Worm (Caenorhabditis elegans): ENCODE data around the gene rbmx-2.

Gene rbmx-2

DNA sequence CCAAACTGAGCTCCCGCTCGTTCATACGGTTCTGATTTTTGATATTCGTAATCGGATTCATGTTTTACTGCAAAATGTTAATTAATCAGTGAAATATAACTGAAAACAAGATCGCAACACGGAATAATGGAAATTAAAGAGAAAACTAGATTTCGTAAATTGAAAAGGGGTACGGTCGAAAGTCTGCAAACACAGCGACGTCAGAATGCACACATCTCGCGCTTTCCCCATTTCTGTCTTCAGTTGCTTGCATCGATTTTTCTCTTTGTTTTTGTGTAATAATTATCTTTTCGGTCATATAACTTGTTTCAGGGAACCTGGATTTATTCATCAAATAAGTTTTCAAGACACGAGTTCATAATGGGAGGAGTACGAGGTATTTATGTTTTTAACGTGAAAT lies at the start of gene rbmx-2, which contains the start of gene C30B5.2:
Gene rbmx-2, minus strand, starts transcription at position 74 of the 400 bp plus-strand sequence.
Gene C30B5.2, plus strand, starts transcription at position 306 of the 400 bp plus-strand sequence.
- no peak for TF ChIP-seq med-1 (GFP tag; optimal IDR thresholded peaks at IDR 0.05; ENCODE audit: insufficient read depth)
- TF ChIP-seq T22C8.4 (GFP tag; IDR thresholded peaks at IDR 0.05), result peak; percentile 62
- peak; percentile 36; the same call in 1 of the 2 replicates for TF ChIP-seq ztf-23 (GFP tag; IDR thresholded peaks at IDR 0.05)

DNA sequence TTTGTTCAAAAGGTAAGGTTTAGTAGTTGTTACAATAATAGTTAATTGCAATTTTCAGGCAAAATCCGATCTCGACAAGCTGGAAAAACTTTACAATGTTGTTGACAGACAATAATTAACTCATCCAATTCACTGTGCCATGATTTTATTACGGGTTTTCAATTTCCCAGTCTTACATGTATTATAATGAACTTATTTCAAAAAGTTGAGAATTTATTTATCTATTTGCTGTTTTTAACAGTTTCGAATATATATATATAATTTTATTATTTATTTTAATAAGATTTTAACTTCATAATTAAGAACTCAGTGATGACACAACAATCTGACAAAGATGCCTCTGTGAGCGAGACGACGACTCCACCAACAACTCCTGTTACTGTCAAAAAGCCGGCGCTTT lies 49.3 kb upstream of the rbmx-2 start, which contains the start of gene lelo-1:
Gene lelo-1, plus strand, starts transcription at position 301 of the 400 bp plus-strand sequence.
- TF ChIP-seq ztf-23 (GFP tag; IDR thresholded peaks at IDR 0.05) (no peak), ztf-29 (GFP tag; IDR thresholded peaks at IDR 0.05) (no peak), klf-2 (GFP tag; conservative IDR thresholded peaks at IDR 0.05) (no peak), ref-1 (GFP tag; conservative IDR thresholded peaks at IDR 0.05) (no peak), med-1 (GFP tag; optimal IDR thresholded peaks at IDR 0.05; ENCODE audit: insufficient read depth) (no peak), flt-1 (GFP tag; IDR thresholded peaks at IDR 0.05) (no peak), T22C8.4 (GFP tag; IDR thresholded peaks at IDR 0.05) (no peak), tab-1 (GFP tag; IDR thresholded peaks at IDR 0.05) (no peak), cog-1 (tag; optimal IDR thresholded peaks at IDR 0.05) (no peak)

DNA sequence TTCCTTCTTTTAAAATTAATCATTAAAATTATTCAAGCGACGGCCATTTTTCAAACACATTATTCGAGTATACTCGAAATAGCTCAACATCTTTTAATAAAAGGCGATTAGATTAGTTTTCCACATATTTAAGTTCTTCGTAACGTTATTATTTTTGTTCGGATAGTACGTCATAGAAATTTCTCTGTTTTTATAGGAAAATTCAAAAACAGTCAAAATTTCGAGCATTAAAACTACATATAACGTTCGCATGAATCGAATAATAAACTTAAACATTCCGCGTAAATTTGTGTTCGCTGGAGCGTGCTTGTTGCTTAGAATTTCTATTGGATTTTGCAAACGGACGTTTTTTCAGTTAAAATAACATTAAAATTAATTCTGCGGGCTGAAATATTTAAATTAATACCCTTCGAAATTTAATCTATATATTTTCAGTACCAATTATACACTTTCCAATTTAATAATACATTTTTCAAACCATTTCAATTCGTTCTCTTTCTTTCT lies 48.5 kb upstream of the rbmx-2 start, which contains the start of gene blos-4:
Gene blos-4, plus strand, starts transcription at position 51 of the 504 bp plus-strand sequence.
- no peak for TF ChIP-seq tab-1 (GFP tag; IDR thresholded peaks at IDR 0.05)
- TF ChIP-seq med-1 (GFP tag; optimal IDR thresholded peaks at IDR 0.05; ENCODE audit: insufficient read depth), result no peak
- TF ChIP-seq T22C8.4 (GFP tag; IDR thresholded peaks at IDR 0.05), result no peak
- no peak for TF ChIP-seq ref-1 (GFP tag; conservative IDR thresholded peaks at IDR 0.05)
- no peak for TF ChIP-seq cog-1 (tag; optimal IDR thresholded peaks at IDR 0.05)
- no peak for TF ChIP-seq klf-2 (GFP tag; conservative IDR thresholded peaks at IDR 0.05)
- TF ChIP-seq ztf-29 (GFP tag; IDR thresholded peaks at IDR 0.05), result no peak
- no peak for TF ChIP-seq ztf-23 (GFP tag; IDR thresholded peaks at IDR 0.05)
- no peak for TF ChIP-seq flt-1 (GFP tag; IDR thresholded peaks at IDR 0.05)

DNA sequence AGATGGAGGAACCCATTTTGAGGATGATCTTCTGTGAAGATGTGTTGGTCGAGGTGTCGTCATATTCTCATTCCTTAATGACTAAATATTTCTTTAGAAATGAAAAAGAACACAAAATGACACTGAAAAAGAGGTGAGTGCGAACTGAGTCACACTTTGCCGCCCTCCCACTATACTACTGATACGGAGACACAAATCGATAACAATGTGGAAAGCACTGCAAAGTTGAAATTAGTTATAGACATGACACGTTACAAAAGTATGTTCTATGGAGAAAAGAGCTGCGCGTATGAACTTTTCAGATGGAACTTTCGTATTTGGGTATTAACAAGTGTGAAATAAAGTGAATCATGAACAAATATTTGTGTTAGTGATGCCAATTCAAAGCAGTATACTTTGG lies 47.4 kb upstream of the rbmx-2 start, which contains the start of gene tat-4:
Gene tat-4, minus strand, starts transcription at position 117 of the 400 bp plus-strand sequence.
- no peak for TF ChIP-seq ztf-23 (GFP tag; IDR thresholded peaks at IDR 0.05)
- TF ChIP-seq flt-1 (GFP tag; IDR thresholded peaks at IDR 0.05), result no peak
- TF ChIP-seq ref-1 (GFP tag; conservative IDR thresholded peaks at IDR 0.05), result no peak
- TF ChIP-seq klf-2 (GFP tag; conservative IDR thresholded peaks at IDR 0.05), result no peak
- no peak for TF ChIP-seq ztf-29 (GFP tag; IDR thresholded peaks at IDR 0.05)
- TF ChIP-seq cog-1 (tag; optimal IDR thresholded peaks at IDR 0.05), result no peak

DNA sequence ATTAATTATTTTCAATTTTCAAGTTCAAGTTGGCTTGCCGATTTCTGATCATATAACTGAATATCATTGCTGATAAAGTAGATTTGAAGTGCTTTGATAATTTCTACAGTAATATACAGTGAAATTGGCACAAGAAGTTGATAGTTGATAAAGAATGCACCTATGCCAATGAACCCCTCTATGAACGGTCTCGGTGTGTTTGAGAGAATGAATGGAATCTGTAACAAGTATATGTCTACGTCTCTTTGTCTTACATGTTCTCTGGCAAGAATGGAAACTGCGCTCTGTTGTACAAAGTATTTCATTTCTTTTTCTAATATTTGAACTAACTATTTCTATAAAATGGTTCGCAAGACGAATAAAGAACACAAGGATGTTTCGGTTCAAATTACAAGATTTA lies 45.0 kb upstream of the rbmx-2 start, which contains the start of gene T24H7.8:
Gene T24H7.8, plus strand, starts transcription at position 301 of the 400 bp plus-strand sequence.
- no peak for TF ChIP-seq ztf-23 (GFP tag; IDR thresholded peaks at IDR 0.05)
- TF ChIP-seq cog-1 (tag; optimal IDR thresholded peaks at IDR 0.05), result no peak
- no peak for TF ChIP-seq ref-1 (GFP tag; conservative IDR thresholded peaks at IDR 0.05)
- TF ChIP-seq flt-1 (GFP tag; IDR thresholded peaks at IDR 0.05), result no peak
- TF ChIP-seq tab-1 (GFP tag; IDR thresholded peaks at IDR 0.05), result no peak

DNA sequence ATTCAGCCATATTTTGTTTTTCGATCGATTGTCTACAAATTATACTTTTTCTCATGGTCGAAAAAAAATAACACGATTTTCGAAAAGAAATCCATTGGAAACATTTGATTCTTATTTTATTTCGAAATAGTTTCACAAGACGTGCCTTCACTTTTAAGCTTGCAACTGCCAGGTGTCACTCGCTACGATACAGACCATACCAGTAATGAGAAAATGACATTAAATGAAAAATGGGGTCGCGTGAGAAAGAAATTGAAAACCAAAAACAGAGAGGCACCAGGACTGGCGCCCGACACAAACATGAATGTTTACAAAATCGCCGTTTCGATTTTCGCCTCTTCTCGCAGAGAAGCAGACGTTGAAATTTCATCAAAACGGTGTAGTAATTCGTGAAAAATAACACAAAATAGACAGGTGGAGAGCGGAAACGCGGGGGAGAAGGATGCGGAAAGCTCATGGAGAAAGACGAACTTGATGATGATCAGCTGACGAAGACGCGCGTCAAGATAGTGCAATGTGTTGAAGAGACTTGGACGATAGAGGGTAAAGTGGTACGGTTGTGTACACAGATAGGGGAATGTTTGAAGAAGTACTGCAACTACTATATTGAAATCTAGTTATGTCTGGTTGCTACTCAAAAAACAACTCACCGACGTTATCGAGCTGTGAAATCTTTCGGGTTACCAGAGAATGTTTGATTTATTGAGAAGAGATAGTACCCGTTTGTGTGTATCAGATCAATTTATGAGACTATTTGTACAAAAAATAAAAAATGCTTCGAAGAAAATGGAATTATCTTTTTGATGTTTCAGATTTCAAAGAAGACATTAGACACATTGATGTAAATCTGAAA lies 39.6 kb upstream of the rbmx-2 start:
- no peak for TF ChIP-seq T22C8.4 (GFP tag; IDR thresholded peaks at IDR 0.05)
- TF ChIP-seq cog-1 (tag; optimal IDR thresholded peaks at IDR 0.05), result no peak
- TF ChIP-seq med-1 (GFP tag; optimal IDR thresholded peaks at IDR 0.05; ENCODE audit: insufficient read depth), result no peak
- no peak for TF ChIP-seq ztf-23 (GFP tag; IDR thresholded peaks at IDR 0.05)
- TF ChIP-seq klf-2 (GFP tag; conservative IDR thresholded peaks at IDR 0.05), result no peak
- no peak for TF ChIP-seq flt-1 (GFP tag; IDR thresholded peaks at IDR 0.05)
- no peak for TF ChIP-seq ztf-29 (GFP tag; IDR thresholded peaks at IDR 0.05)
- no peak for TF ChIP-seq ref-1 (GFP tag; conservative IDR thresholded peaks at IDR 0.05)
- no peak for TF ChIP-seq tab-1 (GFP tag; IDR thresholded peaks at IDR 0.05)

DNA sequence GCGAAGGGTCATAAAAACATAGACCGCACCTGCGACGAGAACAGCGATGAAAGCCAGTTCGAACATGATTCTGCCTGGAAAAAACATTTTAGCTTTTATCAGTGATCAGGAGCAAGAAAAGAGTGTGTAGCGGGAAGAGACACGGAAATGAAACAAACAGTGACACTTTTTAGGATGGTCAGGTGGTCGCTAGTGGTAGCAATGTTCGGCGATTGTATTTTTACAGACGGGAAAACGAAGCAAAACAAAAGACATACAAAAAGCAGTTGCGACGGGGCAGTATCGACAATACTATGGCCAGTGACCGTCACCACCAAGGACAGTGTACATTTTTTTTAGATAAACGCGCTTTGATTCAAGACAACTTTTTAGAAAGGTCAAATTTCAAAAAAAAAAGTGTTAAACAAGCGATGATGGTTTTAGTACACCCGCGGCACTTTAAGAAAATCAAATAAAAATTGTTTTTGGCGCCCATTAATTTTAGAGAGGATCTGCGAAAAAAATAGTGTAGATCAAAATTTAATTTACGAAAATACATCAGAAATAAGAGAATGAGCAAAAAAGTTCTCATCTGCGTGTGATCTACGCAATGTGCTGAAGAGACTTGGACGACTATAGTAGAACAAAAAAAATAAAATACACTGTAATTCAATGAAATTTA lies 38.8 kb upstream of the rbmx-2 start, which contains the start of gene T24H7.9:
Gene T24H7.9, minus strand, starts transcription at position 74 of the 661 bp plus-strand sequence.
- TF ChIP-seq tab-1 (GFP tag; IDR thresholded peaks at IDR 0.05) (no peak), ztf-29 (GFP tag; IDR thresholded peaks at IDR 0.05) (no peak), flt-1 (GFP tag; IDR thresholded peaks at IDR 0.05) (no peak), ref-1 (GFP tag; conservative IDR thresholded peaks at IDR 0.05) (no peak), T22C8.4 (GFP tag; IDR thresholded peaks at IDR 0.05) (no peak), klf-2 (GFP tag; conservative IDR thresholded peaks at IDR 0.05) (no peak), ztf-23 (GFP tag; IDR thresholded peaks at IDR 0.05) (no peak)

DNA sequence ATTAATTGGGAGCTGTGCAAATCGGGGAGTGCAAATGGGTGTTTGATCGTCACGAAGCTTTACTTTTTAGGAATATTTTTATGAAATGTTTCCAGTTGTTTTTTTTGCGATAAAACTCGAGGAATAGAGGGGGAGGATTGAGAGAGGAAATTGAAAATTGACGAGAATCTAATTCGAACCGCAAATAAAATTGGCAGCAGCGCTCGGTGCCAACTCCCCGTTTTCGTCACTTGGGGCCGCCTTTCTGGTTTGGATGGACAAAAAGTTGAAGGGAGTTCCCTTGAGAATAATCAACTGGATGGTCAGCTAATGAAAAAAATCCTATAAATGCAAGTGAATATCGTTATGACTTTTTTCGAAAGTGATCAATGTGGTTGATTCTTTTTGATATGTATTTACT lies 33.4 kb upstream of the rbmx-2 start:
- TF ChIP-seq flt-1 (GFP tag; IDR thresholded peaks at IDR 0.05) (no peak), ref-1 (GFP tag; conservative IDR thresholded peaks at IDR 0.05) (no peak), T22C8.4 (GFP tag; IDR thresholded peaks at IDR 0.05) (no peak), med-1 (GFP tag; optimal IDR thresholded peaks at IDR 0.05; ENCODE audit: insufficient read depth) (no peak)

DNA sequence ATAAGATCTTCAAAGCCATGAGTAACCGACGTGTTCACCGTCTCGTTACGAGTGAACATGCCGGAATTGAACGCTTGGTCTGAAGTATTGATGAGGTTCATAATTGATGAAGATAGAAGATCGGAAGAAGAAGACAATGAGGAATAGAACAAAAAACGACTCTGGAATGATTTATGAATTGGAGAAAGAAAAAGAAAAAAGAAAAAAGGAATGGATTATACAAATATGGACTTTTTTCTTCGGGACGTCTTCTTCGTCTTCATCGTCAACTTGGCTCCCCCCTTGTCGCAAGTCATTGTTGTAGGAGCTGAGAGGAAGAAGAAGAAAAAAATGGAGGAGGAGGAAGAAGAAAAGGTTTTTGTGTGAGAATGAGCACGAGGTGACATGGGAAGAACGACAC lies 30.2 kb upstream of the rbmx-2 start, which contains the start of gene srsy-2:
Gene srsy-2, minus strand, starts transcription at position 101 of the 400 bp plus-strand sequence.
- TF ChIP-seq med-1 (GFP tag; optimal IDR thresholded peaks at IDR 0.05; ENCODE audit: insufficient read depth) (no peak), cog-1 (tag; optimal IDR thresholded peaks at IDR 0.05) (no peak), klf-2 (GFP tag; conservative IDR thresholded peaks at IDR 0.05) (no peak), ref-1 (GFP tag; conservative IDR thresholded peaks at IDR 0.05) (no peak), tab-1 (GFP tag; IDR thresholded peaks at IDR 0.05) (no peak), ztf-23 (GFP tag; IDR thresholded peaks at IDR 0.05) (no peak), T22C8.4 (GFP tag; IDR thresholded peaks at IDR 0.05) (no peak), ztf-29 (GFP tag; IDR thresholded peaks at IDR 0.05) (no peak), flt-1 (GFP tag; IDR thresholded peaks at IDR 0.05) (no peak)
